Worm (Caenorhabditis elegans) whole organism, L4/young adult: Measurements from ENCODE around the gene ubxn-3.

ENCODE experiments used
- W03F9.2 ChIP-seq: fragments of 150-350 bp; optimal IDR thresholded peaks from 2 replicates; lab custom pipeline; 2014; ENCODE audit warnings: missing biosample characterization, missing genetic modification characterization
- dao-5 ChIP-seq: sonication (generic microtip); optimal IDR thresholded peaks from 2 replicates; lab custom pipeline; 2016; ENCODE audit warnings: missing genotype, missing genetic modification characterization, moderate library complexity, missing compliant biosample characterization
- him-1 ChIP-seq: sonication (generic microtip); optimal IDR thresholded peaks from 2 replicates; lab custom pipeline; 2016; ENCODE audit warnings: missing genotype, missing genetic modification reagents, missing genetic modification characterization, missing compliant biosample characterization

ubxn-3 gene

DNA sequence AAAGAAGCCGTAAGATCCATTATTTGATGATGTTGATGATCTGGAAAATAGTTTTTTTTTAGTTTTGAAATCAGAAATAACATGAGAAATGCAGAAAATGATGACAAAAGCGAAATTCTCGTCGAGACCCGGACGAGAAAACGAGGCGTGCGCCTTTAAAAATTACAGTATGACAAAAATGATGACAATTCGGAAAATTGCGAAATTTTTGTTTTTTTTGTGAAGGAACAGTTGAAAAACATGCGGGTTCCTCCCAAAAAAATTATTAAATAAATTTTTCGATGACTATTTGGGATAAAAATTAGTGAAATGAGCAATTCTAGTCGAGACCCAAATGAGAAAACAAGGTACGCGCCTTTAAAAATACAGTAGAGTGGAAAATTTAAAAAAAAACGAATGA is at the start of gene ubxn-3:
Gene ubxn-3 (minus strand): TSS at position 66 of the 400 bp plus-strand sequence.
- TF ChIP-seq W03F9.2 (tag; lab: Kevin White, UChicago) (no peak), dao-5 (tag; lab: Kevin White, UChicago) (no peak), him-1 (tag; lab: Kevin White, UChicago) (no peak)

ce11 chrII:264053-264452 is 43.6 kb upstream of the ubxn-3 start, which contains the start of gene B0432.14:
Gene B0432.14, plus strand, starts transcription at chrII:264353.
- TF ChIP-seq W03F9.2 (tag; lab: Kevin White, UChicago) (no peak), him-1 (tag; lab: Kevin White, UChicago) (no peak)

DNA sequence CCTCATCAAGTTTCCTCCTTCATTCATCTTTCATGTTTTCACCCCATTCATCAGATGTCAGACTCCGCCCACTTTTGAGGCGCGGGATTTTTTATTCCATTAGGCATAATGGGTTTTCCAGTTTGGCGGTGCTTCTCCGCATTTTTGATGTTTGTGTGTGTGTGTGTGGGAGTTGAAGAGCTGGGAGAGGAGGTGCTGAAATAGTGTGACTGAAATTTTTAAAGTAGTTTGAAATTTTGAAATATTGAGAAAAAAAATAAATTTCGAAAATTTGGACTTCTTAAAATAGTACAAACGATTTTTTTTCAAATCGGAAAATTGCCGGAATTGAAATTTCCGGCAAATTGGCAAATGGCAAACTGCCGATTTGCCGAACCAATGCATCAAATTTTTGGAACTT is 43.1 kb upstream of the ubxn-3 start, which contains the start of gene scc-2:
Gene scc-2 (minus strand): TSS at position 101 of the 400 bp plus-strand sequence.
- TF ChIP-seq dao-5 (tag; lab: Kevin White, UChicago) (no peak), W03F9.2 (tag; lab: Kevin White, UChicago) (no peak), him-1 (tag; lab: Kevin White, UChicago) (no peak)

DNA sequence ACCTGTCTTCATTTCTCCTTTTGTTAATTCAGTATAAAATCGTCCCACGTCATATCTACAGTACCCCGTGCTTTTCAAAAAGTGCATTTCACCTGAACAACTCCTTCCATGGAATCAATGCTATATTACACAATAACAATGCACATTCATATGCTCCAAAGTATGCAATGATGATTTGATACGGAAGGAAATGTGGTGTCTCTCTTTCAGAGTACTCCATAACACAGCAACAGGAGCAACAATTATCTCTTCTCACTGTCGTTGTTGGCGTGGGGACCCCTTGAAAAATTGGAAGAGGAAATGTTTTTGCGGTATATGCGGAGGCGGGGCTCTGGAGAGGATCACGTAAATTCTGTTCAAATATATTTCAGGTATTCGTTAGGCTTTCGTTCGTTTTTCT is 37.1 kb upstream of the ubxn-3 start, which contains the start of gene cat-2:
Gene cat-2 (plus strand): TSS at position 301 of the 400 bp plus-strand sequence.
- TF ChIP-seq W03F9.2 (tag; lab: Kevin White, UChicago) (no peak), dao-5 (tag; lab: Kevin White, UChicago) (no peak), him-1 (tag; lab: Kevin White, UChicago) (no peak)

DNA sequence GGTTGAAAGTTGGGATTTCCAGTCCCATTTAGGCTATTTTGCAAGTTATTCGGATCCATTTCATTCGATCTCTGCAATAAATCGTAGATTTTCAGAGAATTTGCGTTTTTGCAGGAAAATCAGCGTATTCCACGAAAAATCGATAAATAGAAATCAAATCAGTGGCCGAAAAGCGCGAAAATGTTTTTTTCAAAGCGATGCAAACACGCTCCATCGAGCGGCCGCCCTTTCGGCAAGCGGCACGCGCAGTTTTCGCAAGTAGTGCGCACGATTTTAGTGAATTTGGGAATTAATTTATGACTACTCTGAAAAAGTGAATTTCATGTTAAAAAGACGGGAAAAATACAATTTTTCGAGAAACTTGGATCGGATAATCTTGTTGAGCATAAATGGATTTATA is 34.7 kb upstream of the ubxn-3 start:
- TF ChIP-seq W03F9.2 (tag; lab: Kevin White, UChicago), result peak; percentile 93
- peak; percentile 49 for TF ChIP-seq him-1 (tag; lab: Kevin White, UChicago)
- TF ChIP-seq dao-5 (tag; lab: Kevin White, UChicago), result peak; percentile 32

- TF ChIP-seq W03F9.2 (tag; lab: Kevin White, UChicago) (no peak), him-1 (tag; lab: Kevin White, UChicago) (no peak), dao-5 (tag; lab: Kevin White, UChicago) (no peak)
Observed at ce11 chrII:247736-248135, 27.3 kb upstream of the ubxn-3 start.

ce11 chrII:240043-240442 is 19.6 kb upstream of the ubxn-3 start:
- no peak for TF ChIP-seq dao-5 (tag; lab: Kevin White, UChicago)
- TF ChIP-seq him-1 (tag; lab: Kevin White, UChicago), result no peak
- no peak for TF ChIP-seq W03F9.2 (tag; lab: Kevin White, UChicago)

DNA sequence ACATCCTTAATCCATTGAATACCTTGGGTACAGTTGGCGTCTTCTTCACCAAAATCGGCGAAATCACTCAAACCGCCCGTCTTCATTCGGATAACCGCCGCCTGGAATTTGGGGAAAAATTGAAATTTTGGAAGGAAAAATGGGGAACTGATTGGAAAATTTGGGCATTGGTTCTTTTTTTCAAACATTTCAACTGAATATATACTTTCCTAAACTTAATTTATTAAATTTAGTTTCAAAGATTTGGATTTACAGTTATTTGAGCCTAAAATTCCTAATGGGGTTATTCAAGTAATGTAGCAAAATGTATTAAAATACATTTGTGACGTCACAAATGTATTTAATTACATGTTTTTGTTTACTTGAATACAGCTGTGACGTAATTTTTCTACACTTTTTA is 17.3 kb upstream of the ubxn-3 start, which contains the start of gene laat-1:
Gene laat-1 (minus strand): TSS at position 101 of the 400 bp plus-strand sequence.
- TF ChIP-seq him-1 (tag; lab: Kevin White, UChicago) (no peak), dao-5 (tag; lab: Kevin White, UChicago) (no peak), W03F9.2 (tag; lab: Kevin White, UChicago) (no peak)

- TF ChIP-seq dao-5 (tag; lab: Kevin White, UChicago) (no peak), W03F9.2 (tag; lab: Kevin White, UChicago) (no peak), him-1 (tag; lab: Kevin White, UChicago) (no peak)
Observed at ce11 chrII:232641-233040, 12.2 kb upstream of the ubxn-3 start, which contains the start of gene Y43H11AL.1. Gene Y43H11AL.1, minus strand, starts transcription at chrII:232741.

DNA sequence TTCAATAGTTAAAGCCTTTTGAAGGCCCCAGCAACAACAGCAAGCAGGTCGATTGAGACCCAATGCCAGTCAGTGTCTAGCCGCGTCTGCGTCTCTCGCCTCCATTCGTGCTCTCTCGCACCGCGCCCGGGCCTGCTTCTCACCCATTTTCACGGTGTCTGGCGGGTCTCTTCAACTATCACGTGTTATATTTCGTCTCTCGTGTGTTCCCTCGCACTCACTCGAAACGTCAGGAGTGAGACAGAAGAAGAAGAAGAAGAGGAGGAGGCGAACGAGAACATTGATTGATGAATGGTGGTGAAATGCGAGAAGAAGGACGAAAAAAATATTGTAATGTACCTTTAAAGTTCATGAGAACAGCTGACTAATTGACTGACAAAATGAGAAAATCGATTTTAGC is 745 bp upstream of the ubxn-3 start:
- TF ChIP-seq W03F9.2 (tag; lab: Kevin White, UChicago), result peak; percentile 17
- TF ChIP-seq dao-5 (tag; lab: Kevin White, UChicago), result no peak

- TF ChIP-seq dao-5 (tag; lab: Kevin White, UChicago) (no peak), W03F9.2 (tag; lab: Kevin White, UChicago) (no peak), him-1 (tag; lab: Kevin White, UChicago) (no peak)
Observed at ce11 chrII:219846-220503, 492 bp downstream of the ubxn-3 start.

DNA sequence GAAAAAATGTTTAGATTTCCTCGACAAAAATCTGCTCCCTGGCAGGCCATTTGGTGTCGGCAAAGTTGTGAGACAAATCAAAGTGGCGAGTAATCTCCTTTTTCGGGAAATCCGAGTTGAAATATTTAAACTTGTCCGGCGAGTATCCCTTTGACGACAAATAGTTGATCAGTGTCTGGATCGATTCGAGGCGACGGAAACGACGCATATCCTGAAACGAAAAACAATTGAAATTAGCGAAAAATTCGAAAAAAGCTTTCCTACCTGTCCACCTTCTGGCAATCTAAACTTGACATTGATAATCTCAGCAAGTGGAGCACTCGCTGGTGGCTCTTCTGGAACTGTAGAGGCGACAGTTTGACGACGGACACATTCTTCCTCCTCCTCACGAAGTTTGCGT is 3.2 kb downstream of the ubxn-3 start:
- no peak for TF ChIP-seq him-1 (tag; lab: Kevin White, UChicago)
- TF ChIP-seq dao-5 (tag; lab: Kevin White, UChicago), result no peak
- no peak for TF ChIP-seq W03F9.2 (tag; lab: Kevin White, UChicago)

- TF ChIP-seq W03F9.2 (tag; lab: Kevin White, UChicago), result peak; percentile 89
- no peak for TF ChIP-seq dao-5 (tag; lab: Kevin White, UChicago)
- peak; percentile 52 for TF ChIP-seq him-1 (tag; lab: Kevin White, UChicago)
Observed at ce11 chrII:216598-216997, 3.9 kb downstream of the ubxn-3 start, which contains the start of gene F48A11.4. Gene F48A11.4, minus strand, starts transcription at chrII:216621.

DNA sequence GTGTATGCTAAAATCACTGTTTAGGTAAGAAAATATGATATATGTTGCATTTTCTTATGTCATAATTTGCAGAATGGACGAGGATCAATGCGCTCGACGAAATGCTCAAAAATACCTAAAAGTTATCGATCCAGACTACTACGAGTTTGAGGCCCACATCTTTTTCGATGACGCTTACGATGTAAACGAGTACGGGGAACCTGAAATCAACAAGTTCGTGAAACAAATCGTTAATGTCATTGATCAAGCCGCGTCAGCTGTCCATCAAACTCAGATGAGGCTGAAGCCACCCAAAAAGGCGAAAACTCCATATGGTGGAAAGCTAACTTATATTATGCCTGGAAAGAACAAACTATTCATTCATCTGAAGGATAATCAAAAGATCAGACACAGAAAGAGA is 12.4 kb downstream of the ubxn-3 start:
- no peak for TF ChIP-seq him-1 (tag; lab: Kevin White, UChicago)
- no peak for TF ChIP-seq W03F9.2 (tag; lab: Kevin White, UChicago)
- TF ChIP-seq dao-5 (tag; lab: Kevin White, UChicago), result no peak
